Fruit fly (Drosophila melanogaster) whole organism, embryonic: ENCODE results near the gene Slimp.

ENCODE experiments used
- C15 ChIP-seq: fragments of 200-800 bp; sonication (Bioruptor generic); IDR thresholded peaks from 3 replicates; pipeline ENCODE4 v1.3.6; 2022; ENCODE audit warnings: missing biosample characterization, missing genetic modification characterization
- CG10431 ChIP-seq: fragments of 200-800 bp; sonication (Bioruptor generic); optimal IDR thresholded peaks from 3 replicates; lab custom pipeline; 2018; ENCODE audit warnings: missing biosample characterization, mild to moderate bottlenecking, missing genetic modification characterization
- CG11456 ChIP-seq: fragments of 200-800 bp; sonication (Bioruptor generic); IDR thresholded peaks from 3 replicates; pipeline ENCODE4 v1.3.6; 2022; ENCODE audit warnings: missing biosample characterization, missing genetic modification characterization
- CG12236 ChIP-seq: fragments of 200-800 bp; sonication (Bioruptor generic); optimal IDR thresholded peaks from 2 replicates; lab custom pipeline; 2016; ENCODE audit warnings: missing biosample characterization, missing genetic modification characterization
- CG12391 ChIP-seq: fragments of 200-800 bp; sonication (Bioruptor generic); optimal IDR thresholded peaks from 3 replicates; lab custom pipeline; 2018; ENCODE audit warnings: missing biosample characterization, mild to moderate bottlenecking, missing genetic modification characterization, moderate library complexity
- CG12942 ChIP-seq: fragments of 200-800 bp; sonication (Bioruptor generic); optimal IDR thresholded peaks from 3 replicates; lab custom pipeline; 2016; ENCODE audit warnings: missing biosample characterization, missing genetic modification characterization
- CG13624 ChIP-seq: fragments of 200-800 bp; sonication (Bioruptor generic); optimal IDR thresholded peaks from 2 replicates; lab custom pipeline; 2016; ENCODE audit warnings: missing biosample characterization, missing genetic modification characterization
- CG13775 ChIP-seq: fragments of 200-800 bp; sonication (Bioruptor generic); optimal IDR thresholded peaks from 3 replicates; lab custom pipeline; 2017; ENCODE audit warnings: missing biosample characterization, mild to moderate bottlenecking, missing genetic modification characterization
- CG1529 ChIP-seq: fragments of 200-800 bp; sonication (Bioruptor generic); optimal IDR thresholded peaks from 3 replicates; lab custom pipeline; 2018; ENCODE audit warnings: missing biosample characterization, missing genetic modification characterization
- CG15479 ChIP-seq: fragments of 200-800 bp; sonication (Bioruptor generic); optimal IDR thresholded peaks from 3 replicates; lab custom pipeline; 2019; ENCODE audit warnings: missing biosample characterization, mild to moderate bottlenecking, missing genetic modification characterization, moderate library complexity
- CG15514 ChIP-seq: fragments of 200-800 bp; sonication (Bioruptor generic); optimal IDR thresholded peaks from 3 replicates; lab custom pipeline; 2017; ENCODE audit warnings: missing biosample characterization, missing genetic modification characterization, mild to moderate bottlenecking, moderate library complexity, missing genetic modification reagents
- CG15601 ChIP-seq: fragments of 200-800 bp; sonication (Bioruptor generic); optimal IDR thresholded peaks from 3 replicates; lab custom pipeline; 2019; ENCODE audit warnings: missing biosample characterization, mild to moderate bottlenecking, missing genetic modification characterization, moderate library complexity
- CG18619 ChIP-seq: fragments of 200-800 bp; sonication (Bioruptor generic); optimal IDR thresholded peaks from 3 replicates; lab custom pipeline; 2017; ENCODE audit warnings: missing biosample characterization, mild to moderate bottlenecking, missing genetic modification characterization
- CG2116 ChIP-seq: fragments of 200-800 bp; sonication (Bioruptor generic); optimal IDR thresholded peaks from 3 replicates; lab custom pipeline; 2018; ENCODE audit warnings: missing biosample characterization, mild to moderate bottlenecking, missing genetic modification characterization
- CG30431 ChIP-seq: fragments of 200-800 bp; sonication (Bioruptor generic); optimal IDR thresholded peaks from 2 replicates; lab custom pipeline; 2017; ENCODE audit warnings: missing biosample characterization, missing genetic modification characterization
- CG3281 ChIP-seq: fragments of 200-800 bp; sonication (Bioruptor generic); optimal IDR thresholded peaks from 3 replicates; lab custom pipeline; 2017; ENCODE audit warnings: missing biosample characterization, mild to moderate bottlenecking, missing genetic modification characterization
- CG43689 ChIP-seq: fragments of 200-800 bp; sonication (Bioruptor generic); IDR thresholded peaks from 2 replicates; pipeline ENCODE4 v1.3.6; 2022; ENCODE audit warnings: missing biosample characterization, missing genetic modification characterization
- CG5953 ChIP-seq: fragments of 200-800 bp; sonication (Bioruptor generic); IDR thresholded peaks from 2 replicates; pipeline ENCODE4 v1.3.6; 2022; ENCODE audit warnings: missing biosample characterization, missing genetic modification characterization
- CG9876 ChIP-seq: fragments of 200-800 bp; sonication (Bioruptor generic); optimal IDR thresholded peaks from 2 replicates; lab custom pipeline; 2016; ENCODE audit warnings: missing biosample characterization, missing genetic modification characterization
- D ChIP-seq, 2 experiments: fragments of 200-800 bp in 1 of 2; fragments of >200 bp in 1 of 2; sonication (Bioruptor generic) in 1 of 2; optimal IDR thresholded peaks; 2 replicates in 1 of 2; 3 replicates in 1 of 2; lab custom pipeline; 2017; ENCODE audit warnings: mild to moderate bottlenecking in 1 of 2, missing biosample characterization in 1 of 2, missing genetic modification characterization in 1 of 2, missing genetic modification reagents in 1 of 2
- Dbx ChIP-seq: fragments of 200-800 bp; sonication (Bioruptor generic); IDR thresholded peaks from 3 replicates; pipeline ENCODE4 v1.3.6; 2022; ENCODE audit warnings: missing biosample characterization, missing genetic modification characterization
- Dek ChIP-seq: fragments of 200-800 bp; sonication (Bioruptor generic); optimal IDR thresholded peaks from 3 replicates; lab custom pipeline; 2019; ENCODE audit warnings: missing biosample characterization, mild to moderate bottlenecking, missing genetic modification characterization, moderate library complexity
- Dip2 ChIP-seq: fragments of 200-800 bp; sonication (Bioruptor generic); IDR thresholded peaks from 2 replicates; pipeline ENCODE4 v1.3.6; 2022; ENCODE audit warnings: missing biosample characterization, missing genetic modification characterization
- E2f1 ChIP-seq: fragments of 200-800 bp; sonication (Bioruptor generic); IDR thresholded peaks from 2 replicates; pipeline ENCODE4 v1.3.6; 2022; ENCODE audit warnings: missing biosample characterization, missing genetic modification characterization
- E2f2 ChIP-seq: fragments of 200-800 bp; sonication (Bioruptor generic); IDR thresholded peaks from 2 replicates; pipeline ENCODE4 v1.3.6; 2022; ENCODE audit warnings: missing biosample characterization, missing genetic modification characterization
- Ets65A ChIP-seq: fragments of 200-800 bp; sonication (Bioruptor generic); peaks from one replicate; lab custom pipeline; 2016; ENCODE audit warnings: missing biosample characterization, missing genetic modification characterization
- Hmr ChIP-seq: fragments of 200-800 bp; sonication (Bioruptor generic); optimal IDR thresholded peaks from 3 replicates; lab custom pipeline; 2017; ENCODE audit warnings: mild to moderate bottlenecking, missing biosample characterization, missing genetic modification reagents, missing genetic modification characterization
- Hsf ChIP-seq: fragments of 200-800 bp; sonication (Bioruptor generic); optimal IDR thresholded peaks from 3 replicates; lab custom pipeline; 2016; ENCODE audit warnings: missing biosample characterization, missing genetic modification characterization
- Optix ChIP-seq: fragments of 200-800 bp; sonication (Bioruptor generic); IDR thresholded peaks from 3 replicates; pipeline ENCODE4 v1.3.6; 2022; ENCODE audit warnings: missing biosample characterization, missing genetic modification characterization
- Pdp1 ChIP-seq, 2 experiments: fragments of 200-800 bp; sonication (Bioruptor generic); optimal IDR thresholded peaks; 3 replicates each; lab custom pipeline; 2016; ENCODE audit warnings: missing biosample characterization in 2 of 2, missing genetic modification characterization in 2 of 2, mild to moderate bottlenecking in 1 of 2, moderate library complexity in 1 of 2
- Rx ChIP-seq: fragments of 200-800 bp; sonication (Bioruptor generic); IDR thresholded peaks from 2 replicates; pipeline ENCODE4 v1.3.6; 2022; ENCODE audit warnings: missing biosample characterization, missing genetic modification characterization
- ara ChIP-seq: fragments of 200-800 bp; sonication (Bioruptor generic); IDR thresholded peaks from 2 replicates; pipeline ENCODE4 v1.3.6; 2022; ENCODE audit warnings: missing biosample characterization, missing genetic modification characterization
- ase ChIP-seq: fragments of 200-800 bp; sonication (Bioruptor generic); IDR thresholded peaks from 3 replicates; pipeline ENCODE4 v1.3.6; 2022; ENCODE audit warnings: missing biosample characterization, missing genetic modification characterization
- bcd ChIP-seq: fragments of 200-800 bp; sonication (Bioruptor generic); optimal IDR thresholded peaks from 2 replicates; lab custom pipeline; 2017; ENCODE audit warnings: missing biosample characterization, mild to moderate bottlenecking, missing genetic modification characterization
- chif ChIP-seq, 2 experiments: fragments of 200-800 bp; sonication (Bioruptor generic); optimal IDR thresholded peaks; 3 replicates each; lab custom pipeline; 2016; ENCODE audit warnings: missing biosample characterization in 2 of 2, missing genetic modification characterization in 2 of 2
- dmrt11E ChIP-seq: fragments of 200-800 bp; sonication (Bioruptor generic); optimal IDR thresholded peaks from 3 replicates; lab custom pipeline; 2018; ENCODE audit warnings: missing biosample characterization, mild to moderate bottlenecking, missing genetic modification characterization, moderate library complexity
- dpn ChIP-seq, 2 experiments: fragments of 200-800 bp; sonication (Bioruptor generic); optimal IDR thresholded peaks; 3 replicates each; lab custom pipeline; 2016; ENCODE audit warnings: missing biosample characterization in 2 of 2, missing genetic modification characterization in 2 of 2
- fd96Cb ChIP-seq: fragments of 200-800 bp; sonication (Bioruptor generic); optimal IDR thresholded peaks from 2 replicates; lab custom pipeline; 2018; ENCODE audit warnings: missing biosample characterization, mild to moderate bottlenecking, missing genetic modification characterization, moderate library complexity
- kni ChIP-seq: fragments of 200-800 bp; sonication (Bioruptor generic); optimal IDR thresholded peaks from 3 replicates; lab custom pipeline; 2017; ENCODE audit warnings: mild to moderate bottlenecking, missing biosample characterization, missing genetic modification reagents, missing genetic modification characterization
- oc ChIP-seq: fragments of 200-800 bp; sonication (Bioruptor generic); optimal IDR thresholded peaks from 2 replicates; lab custom pipeline; 2018; ENCODE audit warnings: missing biosample characterization, mild to moderate bottlenecking, missing genetic modification characterization, moderate library complexity
- otp ChIP-seq: fragments of 200-800 bp; sonication (Bioruptor generic); IDR thresholded peaks from 3 replicates; pipeline ENCODE4, ENCODE4 v1.3.6; 2022; ENCODE audit warnings: missing biosample characterization, missing genetic modification characterization
- p53 ChIP-seq: fragments of 200-800 bp; sonication (Bioruptor generic); optimal IDR thresholded peaks from 2 replicates; lab custom pipeline; 2016; ENCODE audit warnings: missing biosample characterization, missing genetic modification characterization
- sens-2 ChIP-seq: fragments of 200-800 bp; sonication (Bioruptor generic); IDR thresholded peaks from 2 replicates; pipeline ENCODE4 v1.3.6; 2022; ENCODE audit warnings: missing biosample characterization, missing genetic modification characterization
- sim ChIP-seq: fragments of 200-800 bp; sonication (Bioruptor generic); IDR thresholded peaks from 2 replicates; pipeline ENCODE4 v1.3.6; 2022; ENCODE audit warnings: missing biosample characterization, missing genetic modification characterization
- sob ChIP-seq: fragments of 200-800 bp; sonication (Bioruptor generic); IDR thresholded peaks from 2 replicates; pipeline ENCODE4 v1.3.6; 2022; ENCODE audit warnings: missing biosample characterization, missing genetic modification characterization
- ssp ChIP-seq: fragments of 200-800 bp; sonication (Bioruptor generic); IDR thresholded peaks from 2 replicates; pipeline ENCODE4 v1.3.6; 2022; ENCODE audit warnings: missing biosample characterization, missing genetic modification characterization
- trh ChIP-seq: fragments of 200-800 bp; sonication (Bioruptor generic); optimal IDR thresholded peaks from 2 replicates; lab custom pipeline; 2016; ENCODE audit warnings: missing biosample characterization, missing genetic modification characterization
- unc-4 ChIP-seq: fragments of 200-800 bp; sonication (Bioruptor generic); IDR thresholded peaks from 2 replicates; pipeline ENCODE4 v1.3.6; 2022; ENCODE audit warnings: missing biosample characterization, missing genetic modification characterization; ENCODE audit not compliant: partially characterized antibody
- vfl ChIP-seq: fragments of 200-800 bp; sonication (Bioruptor generic); optimal IDR thresholded peaks from 2 replicates; lab custom pipeline; 2016; ENCODE audit warnings: missing biosample characterization, missing genetic modification characterization
- z ChIP-seq: fragments of 200-800 bp; sonication (Bioruptor generic); IDR thresholded peaks from 3 replicates; pipeline ENCODE4 v1.3.6; 2022; ENCODE audit warnings: missing biosample characterization, missing genetic modification characterization
- zen ChIP-seq: fragments of 200-800 bp; sonication (Bioruptor generic); optimal IDR thresholded peaks from 3 replicates; lab custom pipeline; 2018; ENCODE audit warnings: missing biosample characterization, mild to moderate bottlenecking, missing genetic modification characterization, moderate library complexity

Slimp gene

DNA sequence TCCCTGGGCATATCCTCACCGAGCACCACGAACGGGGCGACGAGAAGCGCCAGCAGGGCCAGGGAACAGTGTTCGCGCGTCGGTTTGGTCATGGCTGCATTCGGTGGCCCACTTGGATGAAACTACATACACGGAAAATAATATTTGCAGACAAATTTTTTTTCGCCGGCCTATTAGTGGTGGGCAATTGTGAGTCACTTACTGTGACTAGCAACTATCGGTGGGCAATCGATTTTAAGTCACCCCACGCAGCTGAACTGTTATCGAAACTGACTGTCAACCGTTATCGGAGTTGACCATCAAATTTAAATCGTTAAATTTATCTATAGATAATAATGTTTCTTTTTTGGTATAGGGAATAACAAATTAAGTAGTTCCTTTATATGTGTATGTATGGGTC is 20.6 kb upstream of the Slimp start, which contains the start of gene CG5510 (continued):
- peak; percentile 66 for TF ChIP-seq zen (tag; lab: Kevin White, UChicago)
- TF ChIP-seq C15 (GFP tag; lab: Robert Waterston, UW) = no peak
- no peak for TF ChIP-seq sim (GFP tag; lab: Robert Waterston, UW)
- peak; percentile 23 for TF ChIP-seq bcd (GFP tag; lab: Kevin White, UChicago)
- no peak for TF ChIP-seq E2f1 (GFP tag; lab: Robert Waterston, UW)
- peak; percentile 98 for TF ChIP-seq unc-4
- TF ChIP-seq CG2116 (GFP tag; lab: Kevin White, UChicago) = peak; percentile 94
- 0 out of 3 replicates have a peak, but pooled peaks have one; percentile 21 for TF ChIP-seq ase (GFP tag; lab: Robert Waterston, UW)
- peak; percentile 46 to 68 for TF ChIP-seq dpn (GFP tag; optimal IDR thresholded peaks at IDR 0.05; lab: Kevin White, UChicago)
- TF ChIP-seq CG5953 (GFP tag; lab: Robert Waterston, UW) = no peak
- TF ChIP-seq ssp = peak; percentile 24; the same call in 1 of the 2 replicates
- TF ChIP-seq trh = no peak
- TF ChIP-seq sob (GFP tag; lab: Robert Waterston, UW) = peak; percentile 58
- no peak for TF ChIP-seq CG3281
- TF ChIP-seq chif (GFP tag; optimal IDR thresholded peaks at IDR 0.05; lab: Kevin White, UChicago) = peak; percentile 13 to 48
- peak; percentile 97 for TF ChIP-seq CG15601 (tag; lab: Kevin White, UChicago)
- no peak for TF ChIP-seq CG10431 (GFP tag; lab: Kevin White, UChicago)
- no peak for TF ChIP-seq Dip2
- TF ChIP-seq dmrt11E = peak; percentile 11
- TF ChIP-seq Pdp1 (GFP tag; optimal IDR thresholded peaks at IDR 0.05; lab: Kevin White, UChicago) = peak; percentile 58 to 61
- TF ChIP-seq CG30431 (GFP tag; lab: Kevin White, UChicago) = no peak
- TF ChIP-seq z = no peak
- TF ChIP-seq p53 (GFP tag; lab: Kevin White, UChicago) = peak; percentile 23
- no peak for TF ChIP-seq CG18619
- TF ChIP-seq CG12942 = peak; percentile 26
- peak; percentile 88 for TF ChIP-seq CG15514 (GFP tag; lab: Kevin White, UChicago)
- TF ChIP-seq vfl (GFP tag; lab: Kevin White, UChicago) = peak; percentile 52
- peak; percentile 62 for TF ChIP-seq Hmr (GFP tag; lab: Kevin White, UChicago)
- TF ChIP-seq sens-2 (GFP tag; lab: Robert Waterston, UW) = no peak
- TF ChIP-seq E2f2 = peak; percentile 95
- TF ChIP-seq ara = no peak
- peak; percentile 66; the same call in 2 of the 3 replicates for TF ChIP-seq CG11456
- TF ChIP-seq kni (GFP tag; lab: Kevin White, UChicago) = no peak
- TF ChIP-seq CG12391 (tag; lab: Kevin White, UChicago) = peak; percentile 45
- TF ChIP-seq CG15479 (GFP tag; lab: Kevin White, UChicago) = no peak
- no peak for TF ChIP-seq CG12236 (GFP tag; lab: Kevin White, UChicago)
- TF ChIP-seq Dbx = peak; percentile 84
- peak; percentile 47 for TF ChIP-seq Hsf (GFP tag; lab: Kevin White, UChicago)
- peak; percentile 32 for TF ChIP-seq Dek (tag; lab: Kevin White, UChicago)
- no peak for TF ChIP-seq fd96Cb
- TF ChIP-seq CG1529 (GFP tag; lab: Kevin White, UChicago) = no peak
- peak; percentile 80 for TF ChIP-seq CG13624 (GFP tag; lab: Kevin White, UChicago)
- TF ChIP-seq Optix = no peak
- TF ChIP-seq otp = no peak
- TF ChIP-seq CG43689 (GFP tag; lab: Robert Waterston, UW) = no peak
- TF ChIP-seq D (optimal IDR thresholded peaks at IDR 0.05; lab: Kevin White, UChicago) = no peak
- TF ChIP-seq D (GFP tag; optimal IDR thresholded peaks at IDR 0.05; lab: Kevin White, UChicago) = no peak
- 0 out of 2 replicates have a peak, but pooled peaks have one; percentile 27 for TF ChIP-seq Rx
- peak; percentile 96 for TF ChIP-seq Ets65A (GFP tag; lab: Kevin White, UChicago)
- peak; percentile 3 for TF ChIP-seq CG9876 (GFP tag; lab: Kevin White, UChicago)
- peak; percentile 10 for TF ChIP-seq oc
- peak; percentile 38 for TF ChIP-seq CG13775 (GFP tag; lab: Kevin White, UChicago)
